Worm (Caenorhabditis elegans) whole organism, L1 larva: ENCODE results near the gene div-1.

Source experiments
- lin-35 ChIP-seq, 2 experiments: fragments of 150-350 bp; optimal IDR thresholded peaks; 2 replicates each; lab custom pipeline; 2014; ENCODE audit warnings: missing biosample characterization in 2 of 2, missing genetic modification characterization in 2 of 2, missing genetic modification reagents in 2 of 2
- skn-1 ChIP-seq: fragments of 150-350 bp; optimal IDR thresholded peaks from 2 replicates; lab custom pipeline; 2014; ENCODE audit warnings: missing biosample characterization, missing genetic modification characterization

ce11 chrIII:10278826-10279225 lies 30.5 kb upstream of the div-1 start, which contains the start of gene pad-2:
- TF ChIP-seq lin-35 (GFP tag; optimal IDR thresholded peaks at IDR 0.05; lab: Kevin White, UChicago) (no peak), skn-1 (no peak)
